Worm (Caenorhabditis elegans) whole organism, L2 larva: ENCODE measurements around the gene F32D8.15.

Experiments
- C34F6.9 ChIP-seq: fragments of 150-350 bp; optimal IDR thresholded peaks from 2 replicates; lab custom pipeline; 2014; ENCODE audit warnings: missing biosample characterization, missing genetic modification characterization
- F13H6.1 ChIP-seq: sonication (generic microtip); optimal IDR thresholded peaks from 2 replicates; lab custom pipeline; 2016; ENCODE audit warnings: missing genetic modification characterization, missing compliant biosample characterization
- R02D3.7 ChIP-seq: fragments of 150-350 bp; optimal IDR thresholded peaks from 2 replicates; lab custom pipeline; 2014; ENCODE audit warnings: missing biosample characterization, missing genetic modification characterization
- Y55F3AM.14 ChIP-seq: fragments of 200-800 bp; sonication (Bioruptor generic); optimal IDR thresholded peaks from 2 replicates; lab custom pipeline; 2018; ENCODE audit warnings: mild to moderate bottlenecking, missing genetic modification characterization, missing compliant biosample characterization
- ZK546.5 ChIP-seq: sonication (generic microtip); optimal IDR thresholded peaks from 2 replicates; lab custom pipeline; 2017; ENCODE audit warnings: missing biosample characterization, missing genetic modification characterization
- alr-1 ChIP-seq: fragments of 150-350 bp; optimal IDR thresholded peaks from 2 replicates; lab custom pipeline; 2014; ENCODE audit warnings: missing biosample characterization, missing genetic modification characterization
- aly-2 ChIP-seq: fragments of 150-350 bp; optimal IDR thresholded peaks from 2 replicates; lab custom pipeline; 2014; ENCODE audit warnings: missing biosample characterization, missing genetic modification characterization
- ama-1 ChIP-seq: fragments of 150-350 bp; optimal IDR thresholded peaks from 2 replicates; lab custom pipeline; 2018; ENCODE audit warnings: inconsistent platforms
- blmp-1 ChIP-seq: sonication (generic microtip); optimal IDR thresholded peaks from 2 replicates; lab custom pipeline; 2017; ENCODE audit warnings: missing genetic modification characterization, mild to moderate bottlenecking, missing compliant biosample characterization, antibody characterized with exemption, moderate library complexity; ENCODE audit not compliant: insufficient read depth
- ceh-16 ChIP-seq: fragments of 150-350 bp; optimal IDR thresholded peaks from 2 replicates; lab custom pipeline; 2014; ENCODE audit warnings: missing biosample characterization, missing genetic modification characterization
- ceh-82 ChIP-seq: fragments of 150-350 bp; optimal IDR thresholded peaks from 2 replicates; lab custom pipeline; 2014; ENCODE audit warnings: missing biosample characterization, missing genetic modification characterization
- crh-2 ChIP-seq: sonication (generic microtip); optimal IDR thresholded peaks from 2 replicates; lab custom pipeline; 2017; ENCODE audit warnings: missing biosample characterization, missing genetic modification characterization
- dmd-4 ChIP-seq: sonication (generic microtip); optimal IDR thresholded peaks from 2 replicates; lab custom pipeline; 2017; ENCODE audit warnings: missing biosample characterization, missing genetic modification characterization
- egl-27 ChIP-seq: sonication (generic microtip); optimal IDR thresholded peaks from 3 replicates; lab custom pipeline; 2017; ENCODE audit warnings: missing biosample characterization, missing genetic modification reagents, missing genetic modification characterization
- elt-1 ChIP-seq: fragments of 150-350 bp; optimal IDR thresholded peaks from 2 replicates; lab custom pipeline; 2014; ENCODE audit warnings: missing biosample characterization, missing genetic modification characterization
- elt-3 ChIP-seq: sonication (generic microtip); optimal IDR thresholded peaks from 2 replicates; lab custom pipeline; 2017; ENCODE audit warnings: missing biosample characterization, missing genetic modification characterization
- fos-1 ChIP-seq: fragments of 150-350 bp; optimal IDR thresholded peaks from 2 replicates; lab custom pipeline; 2014; ENCODE audit warnings: missing biosample characterization, missing genetic modification characterization
- gmeb-1 ChIP-seq: fragments of 150-350 bp; optimal IDR thresholded peaks from 2 replicates; lab custom pipeline; 2014; ENCODE audit warnings: missing biosample characterization, missing genetic modification characterization
- lin-11 ChIP-seq: fragments of 150-350 bp; sonication (generic microtip); optimal IDR thresholded peaks from 2 replicates; lab custom pipeline; 2014; ENCODE audit warnings: missing biosample characterization, missing genetic modification characterization, inconsistent platforms, mixed read lengths
- lin-13 ChIP-seq: fragments of 150-350 bp; optimal IDR thresholded peaks from 2 replicates; lab custom pipeline; 2014; ENCODE audit warnings: missing biosample characterization, missing genetic modification reagents, missing genetic modification characterization
- lin-39 ChIP-seq: fragments of 150-350 bp; optimal IDR thresholded peaks from 2 replicates; lab custom pipeline; 2014; ENCODE audit warnings: missing biosample characterization, missing genetic modification reagents, missing genetic modification characterization
- lsy-2 ChIP-seq, 2 experiments: fragments of 150-350 bp in 1 of 2; sonication (generic microtip) in 1 of 2; optimal IDR thresholded peaks; 2 replicates each; lab custom pipeline; 2014 to 2017; ENCODE audit warnings: missing biosample characterization in 2 of 2, missing genetic modification characterization in 2 of 2
- mab-5 ChIP-seq: fragments of 150-350 bp; optimal IDR thresholded peaks from 2 replicates; lab custom pipeline; 2014; ENCODE audit warnings: missing biosample characterization, missing genetic modification characterization
- mbf-1 ChIP-seq: sonication (generic microtip); optimal IDR thresholded peaks from 2 replicates; lab custom pipeline; 2017; ENCODE audit warnings: missing biosample characterization, missing genetic modification characterization
- mdl-1 ChIP-seq, 2 experiments: fragments of 150-350 bp in 1 of 2; sonication (generic microtip) in 1 of 2; optimal IDR thresholded peaks; 2 replicates each; lab custom pipeline; 2017; ENCODE audit warnings: missing biosample characterization in 2 of 2, missing genetic modification characterization in 2 of 2
- nhr-10 ChIP-seq: sonication (generic microtip); optimal IDR thresholded peaks from 2 replicates; lab custom pipeline; 2017; ENCODE audit warnings: missing biosample characterization, missing genetic modification characterization
- nhr-11 ChIP-seq: fragments of 150-350 bp; optimal IDR thresholded peaks from 2 replicates; lab custom pipeline; 2014; ENCODE audit warnings: missing biosample characterization, missing genetic modification characterization
- nhr-12 ChIP-seq: fragments of 150-350 bp; optimal IDR thresholded peaks from 2 replicates; lab custom pipeline; 2014; ENCODE audit warnings: missing biosample characterization, missing genetic modification characterization
- nhr-129 ChIP-seq: fragments of 150-350 bp; optimal IDR thresholded peaks from 2 replicates; lab custom pipeline; 2014; ENCODE audit warnings: missing biosample characterization, missing genetic modification characterization
- nhr-21 ChIP-seq: fragments of 150-350 bp; optimal IDR thresholded peaks from 2 replicates; lab custom pipeline; 2014; ENCODE audit warnings: missing biosample characterization, missing genetic modification characterization
- nhr-23 ChIP-seq: fragments of 150-350 bp; optimal IDR thresholded peaks from 2 replicates; lab custom pipeline; 2014; ENCODE audit warnings: missing biosample characterization, missing genetic modification reagents, missing genetic modification characterization
- nhr-237 ChIP-seq: fragments of 150-350 bp; optimal IDR thresholded peaks from 2 replicates; lab custom pipeline; 2014; ENCODE audit warnings: missing biosample characterization, missing genetic modification characterization
- nhr-25 ChIP-seq: fragments of 150-350 bp; sonication (generic microtip); optimal IDR thresholded peaks from 3 replicates; lab custom pipeline; 2014; ENCODE audit warnings: missing biosample characterization, missing genetic modification characterization
- nhr-6 ChIP-seq: fragments of 150-350 bp; optimal IDR thresholded peaks from 2 replicates; lab custom pipeline; 2014; ENCODE audit warnings: missing biosample characterization, missing genetic modification characterization
- nhr-77 ChIP-seq: fragments of 150-350 bp; optimal IDR thresholded peaks from 2 replicates; lab custom pipeline; 2014; ENCODE audit warnings: missing biosample characterization, missing genetic modification characterization
- peb-1 ChIP-seq: fragments of 150-350 bp; optimal IDR thresholded peaks from 2 replicates; lab custom pipeline; 2014; ENCODE audit warnings: missing biosample characterization, missing genetic modification characterization
- sem-4 ChIP-seq: fragments of 150-350 bp; optimal IDR thresholded peaks from 2 replicates; lab custom pipeline; 2014; ENCODE audit warnings: missing biosample characterization, missing genetic modification reagents, missing genetic modification characterization
- skn-1 ChIP-seq: sonication (generic microtip); optimal IDR thresholded peaks from 2 replicates; lab custom pipeline; 2017; ENCODE audit warnings: missing biosample characterization, missing genetic modification characterization
- sma-3 ChIP-seq: sonication (generic microtip); optimal IDR thresholded peaks from 2 replicates; lab custom pipeline; 2016; ENCODE audit warnings: missing genetic modification reagents, missing genetic modification characterization, missing compliant biosample characterization
- sma-9 ChIP-seq, 2 experiments: fragments of 150-350 bp in 1 of 2; sonication (generic microtip) in 1 of 2; optimal IDR thresholded peaks; 2 replicates each; lab custom pipeline; 2014 to 2016; ENCODE audit warnings: missing genetic modification characterization in 2 of 2, mild to moderate bottlenecking in 1 of 2, missing biosample characterization in 1 of 2, missing compliant biosample characterization in 1 of 2, missing genetic modification reagents in 1 of 2, moderate library complexity in 1 of 2
- snpc-4 ChIP-seq: fragments of 150-350 bp; optimal IDR thresholded peaks from 2 replicates; lab custom pipeline; 2014; ENCODE audit warnings: missing biosample characterization, missing genetic modification characterization
- unc-39 ChIP-seq: fragments of 150-350 bp; optimal IDR thresholded peaks from 2 replicates; lab custom pipeline; 2014; ENCODE audit warnings: missing biosample characterization, missing genetic modification characterization
- unc-55 ChIP-seq: fragments of 150-350 bp; sonication (generic microtip); optimal IDR thresholded peaks from 3 replicates; lab custom pipeline; 2014; ENCODE audit warnings: missing biosample characterization, missing genetic modification reagents, missing genetic modification characterization
- unc-62 ChIP-seq: fragments of 150-350 bp; optimal IDR thresholded peaks from 2 replicates; lab custom pipeline; 2014; ENCODE audit warnings: missing biosample characterization, missing genetic modification reagents, missing genetic modification characterization
- zag-1 ChIP-seq: fragments of 150-350 bp; optimal IDR thresholded peaks from 2 replicates; lab custom pipeline; 2014; ENCODE audit warnings: missing biosample characterization, missing genetic modification characterization
- ztf-1 ChIP-seq: fragments of 200-800 bp; sonication (Bioruptor generic); conservative IDR thresholded peaks from 2 replicates; pipeline ENCODE4 v1.3.6; 2022; ENCODE audit warnings: missing genetic modification characterization, missing compliant biosample characterization
- ztf-11 ChIP-seq: sonication (generic microtip); optimal IDR thresholded peaks from 2 replicates; lab custom pipeline; 2017; ENCODE audit warnings: missing biosample characterization, missing genetic modification characterization
- ztf-4 ChIP-seq: fragments of 150-350 bp; optimal IDR thresholded peaks from 2 replicates; lab custom pipeline; 2014; ENCODE audit warnings: missing biosample characterization, missing genetic modification characterization

Gene F32D8.15

ce11 chrV:10865599-10865998 lies 38.2 kb upstream of the F32D8.15 start, which contains the start of gene saeg-1:
Gene saeg-1 (minus strand): TSS chrV:10865699.
- no peak for TF ChIP-seq C34F6.9
- TF ChIP-seq mab-5 (tag; lab: Kevin White, UChicago): no peak
- TF ChIP-seq mdl-1 (tag; optimal IDR thresholded peaks at IDR 0.05; lab: Kevin White, UChicago): no peak
- TF ChIP-seq nhr-77 (tag; lab: Kevin White, UChicago): no peak
- no peak for TF ChIP-seq alr-1 (tag; lab: Kevin White, UChicago)
- no peak for TF ChIP-seq ama-1 (lab: Kevin White, UChicago)
- TF ChIP-seq egl-27 (tag; lab: Kevin White, UChicago): no peak

DNA sequence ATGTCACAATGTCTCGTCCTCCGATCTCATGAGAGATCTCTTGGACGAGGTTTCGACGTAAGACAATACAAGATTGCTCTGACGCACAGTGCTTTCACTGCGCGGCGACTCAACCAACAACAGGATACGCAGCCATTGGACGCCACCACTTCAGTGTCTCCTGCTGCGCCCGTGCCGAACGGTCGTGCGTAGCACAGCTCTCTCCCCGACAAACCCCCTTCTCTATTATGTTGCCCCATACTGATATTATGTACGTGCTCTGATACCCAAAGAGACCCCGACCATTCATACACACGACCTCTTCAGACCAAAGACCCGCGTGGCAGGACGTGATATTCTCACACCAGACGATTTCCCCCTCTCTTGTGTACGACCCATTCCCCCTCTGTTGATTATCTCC lies 37.5 kb upstream of the F32D8.15 start:
- TF ChIP-seq Y55F3AM.14 (GFP tag; lab: Kevin White, UChicago): peak; percentile 30

ce11 chrV:10867586-10867985 lies 36.3 kb upstream of the F32D8.15 start:
- TF ChIP-seq nhr-129: peak; percentile 45
- no peak for TF ChIP-seq alr-1 (tag; lab: Kevin White, UChicago)
- no peak for TF ChIP-seq skn-1
- TF ChIP-seq nhr-23 (tag; lab: Kevin White, UChicago): no peak
- TF ChIP-seq elt-3 (tag; lab: Kevin White, UChicago): no peak
- peak; percentile 0 for TF ChIP-seq sem-4 (tag; lab: Kevin White, UChicago)
- TF ChIP-seq fos-1: peak; percentile 32
- no peak for TF ChIP-seq snpc-4 (tag; lab: Kevin White, UChicago)
- TF ChIP-seq aly-2 (tag; lab: Kevin White, UChicago): no peak
- TF ChIP-seq Y55F3AM.14 (GFP tag; lab: Kevin White, UChicago): peak; percentile 70
- TF ChIP-seq unc-55: peak; percentile 19
- TF ChIP-seq gmeb-1 (tag; lab: Kevin White, UChicago): no peak
- TF ChIP-seq unc-62 (GFP tag; lab: Kevin White, UChicago): no peak
- TF ChIP-seq ZK546.5 (tag; lab: Kevin White, UChicago): no peak
- peak; percentile 19 to 40 for TF ChIP-seq mdl-1 (tag; optimal IDR thresholded peaks at IDR 0.05; lab: Kevin White, UChicago)
- TF ChIP-seq lin-39 (tag; lab: Kevin White, UChicago): no peak
- TF ChIP-seq ztf-1 (GFP tag; lab: Robert Waterston, UW): no peak
- peak; percentile 39 for TF ChIP-seq nhr-21
- peak; percentile 7 for TF ChIP-seq ztf-4
- peak; percentile 35 for TF ChIP-seq nhr-25
- TF ChIP-seq nhr-12 (tag; lab: Kevin White, UChicago): no peak
- TF ChIP-seq ceh-16 (tag; lab: Kevin White, UChicago): no peak
- TF ChIP-seq peb-1 (tag; lab: Kevin White, UChicago): no peak
- peak; percentile 92 for TF ChIP-seq crh-2 (tag; lab: Kevin White, UChicago)
- TF ChIP-seq blmp-1 (tag; lab: Kevin White, UChicago): peak; percentile 78
- no peak for TF ChIP-seq ama-1 (lab: Kevin White, UChicago)
- peak; percentile 75 for TF ChIP-seq sma-9 (GFP tag; optimal IDR thresholded peaks at IDR 0.05; lab: Kevin White, UChicago)
- TF ChIP-seq sma-9 (tag; optimal IDR thresholded peaks at IDR 0.05; lab: Kevin White, UChicago): no peak
- TF ChIP-seq egl-27 (tag; lab: Kevin White, UChicago): no peak
- no peak for TF ChIP-seq mbf-1 (tag; lab: Kevin White, UChicago)
- peak; percentile 8 for TF ChIP-seq F13H6.1
- TF ChIP-seq unc-39: no peak
- no peak for TF ChIP-seq lin-11
- TF ChIP-seq nhr-77 (tag; lab: Kevin White, UChicago): no peak
- no peak for TF ChIP-seq zag-1 (tag; lab: Kevin White, UChicago)
- TF ChIP-seq nhr-10: no peak
- no peak for TF ChIP-seq R02D3.7
- TF ChIP-seq nhr-237 (tag; lab: Kevin White, UChicago): no peak
- no peak for TF ChIP-seq lin-13 (GFP tag; lab: Kevin White, UChicago)
- TF ChIP-seq ztf-11 (tag; lab: Kevin White, UChicago): no peak
- TF ChIP-seq dmd-4 (tag; lab: Kevin White, UChicago): no peak
- TF ChIP-seq nhr-6: no peak
- no peak for TF ChIP-seq ceh-82 (tag; lab: Kevin White, UChicago)
- TF ChIP-seq C34F6.9: peak; percentile 51
- TF ChIP-seq mab-5 (tag; lab: Kevin White, UChicago): no peak
- TF ChIP-seq nhr-11 (tag; lab: Kevin White, UChicago): no peak
- TF ChIP-seq elt-1 (tag; lab: Kevin White, UChicago): no peak
- peak; percentile 9 for TF ChIP-seq sma-3 (GFP tag; lab: Kevin White, UChicago)
- peak in 1 of 2 experiments; percentile 48 for TF ChIP-seq lsy-2 (tag; optimal IDR thresholded peaks at IDR 0.05; lab: Kevin White, UChicago)
